Worm (Caenorhabditis elegans): Measurements from ENCODE around the gene F20A1.8.

Gene F20A1.8

DNA sequence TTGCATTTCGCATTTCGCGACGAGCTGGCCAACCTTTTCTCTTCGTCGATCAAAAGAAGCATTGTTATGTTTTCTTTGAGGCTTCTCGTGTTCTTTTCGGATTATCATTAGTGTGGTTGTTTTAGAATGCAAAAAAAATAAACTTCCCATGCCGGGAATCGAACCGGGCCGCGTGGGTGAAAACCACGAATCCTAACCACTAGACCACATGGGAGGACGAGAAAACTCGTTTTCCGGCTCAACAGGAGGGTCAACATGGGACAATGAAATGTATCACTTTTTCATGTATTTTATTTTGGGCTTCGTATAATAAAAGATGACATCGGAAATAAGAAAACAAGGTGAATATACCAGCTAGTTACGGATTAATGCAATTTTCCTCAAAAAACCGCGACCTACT is 22.2 kb upstream of the F20A1.8 start:
- TF ChIP-seq rbr-2 (tag; optimal IDR thresholded peaks at IDR 0.05) (no peak), nhr-10 (tag; optimal IDR thresholded peaks at IDR 0.05) (no peak), nhr-237 (tag; optimal IDR thresholded peaks at IDR 0.05) (no peak), nhr-76 (tag; optimal IDR thresholded peaks at IDR 0.05) (no peak), mxl-2 (GFP tag; conservative IDR thresholded peaks at IDR 0.05) (no peak), lim-7 (GFP tag; IDR thresholded peaks at IDR 0.05) (0 out of 2 replicates have a peak, but pooled peaks have one; percentile 54), fos-1 (tag; optimal IDR thresholded peaks at IDR 0.05) (no peak), nhr-102 (tag; optimal IDR thresholded peaks at IDR 0.05) (no peak), fkh-10 (GFP tag; optimal IDR thresholded peaks at IDR 0.05) (no peak), nhr-11 (tag; optimal IDR thresholded peaks at IDR 0.05) (no peak), arid-1 (GFP tag; conservative IDR thresholded peaks at IDR 0.05) (no peak), spr-1 (tag; optimal IDR thresholded peaks at IDR 0.05) (no peak), ama-1 (optimal IDR thresholded peaks at IDR 0.05) (no peak), snpc-4 (tag; optimal IDR thresholded peaks at IDR 0.05) (no peak), mes-2 (tag; optimal IDR thresholded peaks at IDR 0.05; ENCODE audit: poor library complexity, severe bottlenecking) (peak; percentile 9), unc-130 (GFP tag; optimal IDR thresholded peaks at IDR 0.05) (no peak), nhr-6 (tag; optimal IDR thresholded peaks at IDR 0.05) (no peak), D1046.2 (GFP tag; IDR thresholded peaks at IDR 0.05) (no peak), ZK337.2 (GFP tag; IDR thresholded peaks at IDR 0.05) (no peak), tra-1 (GFP tag; IDR thresholded peaks at IDR 0.05) (no peak), egl-43 (GFP tag; IDR thresholded peaks at IDR 0.05) (0 out of 2 replicates have a peak, but pooled peaks have one; percentile 30), nhr-28 (tag; optimal IDR thresholded peaks at IDR 0.05) (no peak), ztf-11 (tag; optimal IDR thresholded peaks at IDR 0.05) (no peak), snpc-1.2 (GFP tag; IDR thresholded peaks at IDR 0.05) (0 out of 2 replicates have a peak, but pooled peaks have one; percentile 11), madf-5 (GFP tag; IDR thresholded peaks at IDR 0.05) (0 out of 4 replicates have a peak, but pooled peaks of 1 of the 2 experiments have one; percentile 29), T26A8.4 (GFP tag; IDR thresholded peaks at IDR 0.05) (no peak), F10B5.3 (tag; optimal IDR thresholded peaks at IDR 0.05) (no peak), gei-8 (GFP tag; optimal IDR thresholded peaks at IDR 0.05) (no peak), Y5F2A.4 (GFP tag; optimal IDR thresholded peaks at IDR 0.05) (no peak)

DNA sequence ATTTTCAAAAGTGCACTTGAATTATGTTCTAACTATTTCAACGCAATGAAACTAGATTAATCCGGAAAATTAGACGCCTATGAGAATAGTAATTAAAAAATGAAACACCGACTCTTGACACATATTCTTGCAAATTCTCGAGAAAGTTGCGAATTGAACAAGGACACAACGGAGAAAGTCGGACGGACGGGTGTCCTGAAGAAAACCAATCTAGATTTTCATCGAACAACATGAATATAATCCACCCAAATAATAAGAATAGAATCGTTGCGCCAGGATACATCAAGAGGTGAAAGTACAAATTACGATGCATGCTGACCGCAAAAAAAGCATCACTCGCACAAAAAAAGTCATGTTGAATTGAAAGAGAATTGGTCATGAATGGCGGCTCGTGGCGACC is 21.4 kb upstream of the F20A1.8 start:
- TF ChIP-seq Y48G9A.11 (GFP tag; IDR thresholded peaks at IDR 0.05) (no peak), unc-62 (GFP tag; optimal IDR thresholded peaks at IDR 0.05 in 1 of 2) (peak in 1 of 2 experiments; percentile 59), unc-62 (tag; optimal IDR thresholded peaks at IDR 0.05) (no peak)

DNA sequence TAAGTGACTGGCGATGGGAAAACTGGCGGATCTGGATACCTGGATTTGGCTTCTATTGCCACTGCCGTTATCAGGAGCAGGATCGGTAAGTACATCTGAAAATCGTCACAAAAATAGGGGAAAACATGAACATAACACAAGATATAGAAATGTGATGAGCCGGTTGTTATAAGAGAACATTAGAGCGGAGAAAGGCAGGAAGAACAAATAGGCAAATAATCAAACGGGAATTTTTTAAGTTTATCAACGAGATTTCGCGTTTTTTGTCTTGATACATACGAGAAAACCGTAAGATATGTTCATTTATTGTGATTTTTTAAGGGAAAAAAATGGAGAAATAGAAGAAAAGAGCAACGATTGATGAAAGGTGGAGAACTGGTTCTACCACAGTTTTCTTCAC is 17.8 kb upstream of the F20A1.8 start, which contains the start of gene Y57E12AR.1:
Gene Y57E12AR.1 (minus strand): TSS at position 101 of the 400 bp plus-strand sequence.
- TF ChIP-seq Y5F2A.4 (GFP tag; optimal IDR thresholded peaks at IDR 0.05) (no peak), ceh-20 (GFP tag; IDR thresholded peaks at IDR 0.05) (no peak), ZK546.5 (tag; optimal IDR thresholded peaks at IDR 0.05) (no peak), lin-39 (tag; optimal IDR thresholded peaks at IDR 0.05) (no peak), ces-1 (GFP tag; optimal IDR thresholded peaks at IDR 0.05) (no peak), lin-1 (GFP tag; IDR thresholded peaks at IDR 0.05) (no peak), snpc-1.2 (GFP tag; IDR thresholded peaks at IDR 0.05) (no peak), Y48G9A.11 (GFP tag; IDR thresholded peaks at IDR 0.05) (no peak), ctbp-1 (GFP tag; IDR thresholded peaks at IDR 0.05) (no peak), daf-8 (GFP tag; IDR thresholded peaks at IDR 0.05) (no peak), ztf-7 (tag; optimal IDR thresholded peaks at IDR 0.05) (no peak), egl-43 (GFP tag; IDR thresholded peaks at IDR 0.05) (no peak)
